Worm (Caenorhabditis elegans) whole organism, L4 larva: ENCODE data around the gene seb-3.

Source experiments
- mdl-1 ChIP-seq, 2 experiments: fragments of 150-350 bp in 1 of 2; sonication (generic microtip) in 1 of 2; optimal IDR thresholded peaks; 2 replicates each; lab custom pipeline; 2014 to 2017; ENCODE audit warnings: missing biosample characterization in 2 of 2, missing genetic modification characterization in 2 of 2
- nhr-10 ChIP-seq: fragments of 150-350 bp; optimal IDR thresholded peaks from 2 replicates; lab custom pipeline; 2014; ENCODE audit warnings: missing biosample characterization, missing genetic modification characterization
- snpc-1.2 ChIP-seq: fragments of 200-800 bp; sonication (Bioruptor generic); IDR thresholded peaks from 2 replicates; pipeline ENCODE4 v1.3.6; 2022; ENCODE audit warnings: missing genetic modification reagents, missing genetic modification characterization, missing compliant biosample characterization

- TF ChIP-seq nhr-10 (tag; lab: Kevin White, UChicago) (no peak), snpc-1.2 (GFP tag; lab: Robert Waterston, UW) (no peak), mdl-1 (tag; optimal IDR thresholded peaks at IDR 0.05; lab: Kevin White, UChicago) (no peak)
Observed at ce11 chrX:15027997-15028396, 1.9 kb downstream of the seb-3 start.
